Worm (Caenorhabditis elegans): ENCODE results near the gene cpr-6.

DNA sequence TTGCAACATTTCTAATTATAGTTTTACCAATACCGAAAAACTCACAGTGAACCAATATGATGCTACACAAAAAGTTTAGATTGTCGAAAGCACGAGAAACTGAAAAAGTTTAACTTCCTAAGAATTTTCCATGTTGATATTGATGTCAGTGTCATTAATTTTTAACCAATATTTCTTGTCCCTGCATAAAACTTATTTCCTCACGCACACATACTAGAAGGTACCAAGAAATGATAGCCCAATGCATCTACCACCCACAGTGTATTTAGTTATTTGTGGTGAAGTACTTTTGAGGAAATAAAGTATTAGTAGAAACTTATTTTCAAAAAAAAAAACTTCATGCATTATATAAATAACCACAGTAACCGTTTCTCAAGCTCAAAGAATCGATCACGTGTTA, 24.4 kb downstream of the cpr-6 start, which contains the start of gene aexr-2:
- TF ChIP-seq B0310.2 (tag; optimal IDR thresholded peaks at IDR 0.05) (no peak), flt-1 (GFP tag; IDR thresholded peaks at IDR 0.05) (no peak), hnd-1 (tag; optimal IDR thresholded peaks at IDR 0.05) (no peak), tra-4 (tag; optimal IDR thresholded peaks at IDR 0.05) (no peak), ama-1 (optimal IDR thresholded peaks at IDR 0.05) (no peak), pes-1 (GFP tag; IDR thresholded peaks at IDR 0.05) (no peak), ceh-13 (GFP tag; optimal IDR thresholded peaks at IDR 0.05) (no peak), ets-7 (tag; optimal IDR thresholded peaks at IDR 0.05) (no peak), tbx-11 (GFP tag; IDR thresholded peaks at IDR 0.05) (no peak)

Data from whole organism, early embryonic.